Worm (Caenorhabditis elegans): ENCODE data around the gene nas-23.
A peak's percentile ranks its signal among the peaks of the same experiment; 100 is the strongest.

The nas-23 gene

DNA sequence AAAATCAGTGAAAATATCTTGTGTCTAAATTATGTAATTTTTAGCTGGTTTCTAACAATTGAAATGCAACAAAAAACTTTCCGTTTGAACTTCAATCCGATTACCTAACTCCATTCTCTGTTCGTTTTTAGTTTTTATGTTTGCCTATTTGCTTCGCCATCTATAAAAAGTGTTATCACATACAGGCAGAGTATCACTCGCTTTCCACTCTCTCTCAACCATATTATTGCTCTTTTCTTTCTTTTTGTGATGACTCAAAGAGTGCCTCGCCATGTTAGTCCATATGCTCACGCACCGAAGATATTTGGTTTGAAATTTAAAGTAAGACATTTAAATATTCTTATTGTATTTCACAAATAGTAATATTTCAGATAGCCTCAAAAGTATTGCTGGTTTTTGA is 41.4 kb upstream of the nas-23 start, which contains the start of gene ZK1290.13:
ZK1290.13 (plus strand) TSS at position 73 of the 400 bp plus-strand sequence.
- no peak for TF ChIP-seq dmd-6 (GFP tag; IDR thresholded peaks at IDR 0.05)
- no peak for TF ChIP-seq php-3 (GFP tag; IDR thresholded peaks at IDR 0.05)
- TF ChIP-seq nhr-237 (tag; optimal IDR thresholded peaks at IDR 0.05), result no peak
- TF ChIP-seq hlh-11 (tag; optimal IDR thresholded peaks at IDR 0.05), result peak; percentile 6
- no peak for TF ChIP-seq ceh-28 (tag; optimal IDR thresholded peaks at IDR 0.05)
- no peak for TF ChIP-seq daf-19 (GFP tag; conservative IDR thresholded peaks at IDR 0.05)
- no peak for TF ChIP-seq F10B5.3 (tag; optimal IDR thresholded peaks at IDR 0.05)
- no peak for TF ChIP-seq nhr-41 (GFP tag; IDR thresholded peaks at IDR 0.05)
- TF ChIP-seq daf-16 (GFP tag; optimal IDR thresholded peaks at IDR 0.05), result no peak
- peak; percentile 5 for TF ChIP-seq daf-16 (tag; optimal IDR thresholded peaks at IDR 0.05)
- no peak for TF ChIP-seq F37D6.2 (tag; optimal IDR thresholded peaks at IDR 0.05)
- TF ChIP-seq lin-1 (GFP tag; IDR thresholded peaks at IDR 0.05), result no peak
- TF ChIP-seq lin-29 (GFP tag; IDR thresholded peaks at IDR 0.05), result no peak
- no peak for TF ChIP-seq Y48G9A.11 (GFP tag; IDR thresholded peaks at IDR 0.05)
- no peak for TF ChIP-seq nhr-111 (GFP tag; optimal IDR thresholded peaks at IDR 0.05)
- TF ChIP-seq zip-2 (tag; optimal IDR thresholded peaks at IDR 0.05), result no peak
- TF ChIP-seq pqm-1 (tag; optimal IDR thresholded peaks at IDR 0.05), result peak; percentile 58
- TF ChIP-seq ceh-62 (tag; optimal IDR thresholded peaks at IDR 0.05), result no peak
- no peak for TF ChIP-seq Y5F2A.4 (GFP tag; optimal IDR thresholded peaks at IDR 0.05)
- no peak for TF ChIP-seq mdt-29 (GFP tag; IDR thresholded peaks at IDR 0.05)
- TF ChIP-seq daf-12 (tag; optimal IDR thresholded peaks at IDR 0.05), result no peak
- TF ChIP-seq ceh-20 (GFP tag; IDR thresholded peaks at IDR 0.05), result no peak
- TF ChIP-seq dve-1 (tag; optimal IDR thresholded peaks at IDR 0.05; ENCODE audit: insufficient read depth), result peak; percentile 30
- no peak for TF ChIP-seq zfp-2 (tag; optimal IDR thresholded peaks at IDR 0.05)
- no peak for TF ChIP-seq zip-11 (GFP tag; IDR thresholded peaks at IDR 0.05)
- TF ChIP-seq mxl-3 (GFP tag; optimal IDR thresholded peaks at IDR 0.05), result no peak

DNA sequence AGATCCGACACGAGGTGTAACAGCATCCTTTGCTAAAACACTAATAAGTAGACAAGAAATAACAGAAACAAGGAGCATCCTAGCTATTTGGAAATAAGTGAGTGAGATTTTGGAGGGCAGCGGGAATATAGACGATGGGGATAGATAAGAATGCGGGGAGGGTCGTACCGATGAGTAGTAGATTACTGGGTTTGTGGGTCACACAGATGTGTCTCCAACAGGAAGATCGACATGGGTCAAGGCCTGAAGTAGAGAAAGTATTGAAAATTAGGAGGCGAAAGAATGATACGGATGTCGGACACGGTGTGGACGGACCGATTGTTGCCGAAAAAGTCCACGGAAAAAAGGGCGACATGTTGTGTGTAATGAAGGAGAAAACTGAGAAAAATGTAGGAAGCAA is 40.9 kb upstream of the nas-23 start, which contains the start of gene wrt-10:
wrt-10 (minus strand) TSS at position 195 of the 400 bp plus-strand sequence.
- TF ChIP-seq lin-15B (tag; optimal IDR thresholded peaks at IDR 0.05) (no peak), saeg-2 (GFP tag; IDR thresholded peaks at IDR 0.05) (no peak), zfp-3 (GFP tag; conservative IDR thresholded peaks at IDR 0.05) (no peak), egl-27 (tag; optimal IDR thresholded peaks at IDR 0.05) (no peak), F44E2.7 (GFP tag; IDR thresholded peaks at IDR 0.05) (no peak), jun-1 (tag; optimal IDR thresholded peaks at IDR 0.05) (no peak), ama-1 (optimal IDR thresholded peaks at IDR 0.05) (no peak), egl-43 (GFP tag; IDR thresholded peaks at IDR 0.05) (no peak), ceh-62 (tag; optimal IDR thresholded peaks at IDR 0.05) (no peak), lim-7 (GFP tag; IDR thresholded peaks at IDR 0.05) (no peak), nhr-28 (tag; optimal IDR thresholded peaks at IDR 0.05) (no peak), pqm-1 (tag; optimal IDR thresholded peaks at IDR 0.05) (no peak), nhr-6 (tag; optimal IDR thresholded peaks at IDR 0.05) (no peak), F49E8.2 (tag; optimal IDR thresholded peaks at IDR 0.05; ENCODE audit: borderline replicate concordance) (no peak), ZK546.5 (tag; optimal IDR thresholded peaks at IDR 0.05) (no peak), madf-9 (GFP tag; conservative IDR thresholded peaks at IDR 0.05) (no peak), ztf-11 (tag; optimal IDR thresholded peaks at IDR 0.05) (no peak), tra-1 (GFP tag; IDR thresholded peaks at IDR 0.05) (no peak), F26F4.8 (GFP tag; conservative IDR thresholded peaks at IDR 0.05) (no peak), R02D3.7 (tag; optimal IDR thresholded peaks at IDR 0.05) (no peak)
